Fruit fly (Drosophila melanogaster): ENCODE measurements around the gene CG33062.

DNA sequence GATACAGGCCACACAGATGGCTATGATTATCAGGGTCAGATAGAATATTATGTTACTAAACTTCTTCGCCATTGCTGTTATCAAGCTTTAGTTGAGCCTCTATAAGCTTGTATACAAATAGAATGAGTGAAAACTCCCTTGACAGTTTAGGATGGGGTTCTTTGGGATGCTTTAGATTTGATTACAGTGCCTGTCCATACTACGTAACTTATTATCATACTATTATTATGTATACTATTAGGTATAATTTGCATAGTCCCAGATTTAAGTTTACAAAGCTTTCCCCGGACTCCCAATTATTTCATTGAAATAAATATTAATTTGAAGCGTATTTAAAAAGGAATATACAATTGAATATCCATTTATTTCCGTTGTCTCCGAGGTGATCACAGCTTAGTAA, 40.2 kb upstream of the CG33062 start, which contains the start of gene brv1:
- TF ChIP-seq pan (optimal IDR thresholded peaks at IDR 0.05) (no peak), N (GFP tag; optimal IDR thresholded peaks at IDR 0.05) (no peak), jim (GFP tag; optimal IDR thresholded peaks at IDR 0.05) (no peak), Abd-B (GFP tag; optimal IDR thresholded peaks at IDR 0.05) (no peak), woc (GFP tag; optimal IDR thresholded peaks at IDR 0.05) (no peak), Hnf4 (GFP tag; optimal IDR thresholded peaks at IDR 0.05) (no peak), h (GFP tag; optimal IDR thresholded peaks at IDR 0.05) (no peak), Myc (optimal IDR thresholded peaks at IDR 0.05) (no peak), usp (GFP tag; optimal IDR thresholded peaks at IDR 0.05) (no peak), Rel (GFP tag; optimal IDR thresholded peaks at IDR 0.05) (no peak), Rel (tag; optimal IDR thresholded peaks at IDR 0.05) (no peak), fru (GFP tag; optimal IDR thresholded peaks at IDR 0.05) (no peak), psq (GFP tag; optimal IDR thresholded peaks at IDR 0.05) (no peak)
